Worm (Caenorhabditis elegans) whole organism, late embryonic: Measurements from ENCODE around the gene cpt-3.

Experiments used
- F13H6.1 ChIP-seq: sonication (generic microtip); optimal IDR thresholded peaks from 2 replicates; lab custom pipeline; 2016; ENCODE audit warnings: missing genetic modification characterization, missing compliant biosample characterization
- ama-1 ChIP-seq: fragments of 150-350 bp; optimal IDR thresholded peaks from 2 replicates; lab custom pipeline; 2014
- ceh-24 ChIP-seq: sonication (generic microtip); optimal IDR thresholded peaks from 2 replicates; lab custom pipeline; 2016; ENCODE audit warnings: mild to moderate bottlenecking, missing genetic modification characterization, missing compliant biosample characterization
- dmd-4 ChIP-seq: sonication (generic microtip); optimal IDR thresholded peaks from 2 replicates; lab custom pipeline; 2016; ENCODE audit warnings: borderline replicate concordance, missing genetic modification characterization, missing compliant biosample characterization
- hlh-30 ChIP-seq: sonication (generic microtip); optimal IDR thresholded peaks from 2 replicates; lab custom pipeline; 2017; ENCODE audit warnings: antibody characterized with exemption, missing genetic modification characterization, missing compliant biosample characterization; ENCODE audit not compliant: insufficient read depth
- nhr-11 ChIP-seq: fragments of 150-350 bp; optimal IDR thresholded peaks from 2 replicates; lab custom pipeline; 2014; ENCODE audit warnings: missing biosample characterization, missing genetic modification characterization
- pros-1 ChIP-seq: fragments of 150-350 bp; optimal IDR thresholded peaks from 2 replicates; lab custom pipeline; 2014; ENCODE audit warnings: missing biosample characterization, missing genetic modification reagents, missing genetic modification characterization
- unc-42 ChIP-seq: sonication (generic microtip); optimal IDR thresholded peaks from 2 replicates; lab custom pipeline; 2016; ENCODE audit warnings: missing genotype, missing genetic modification characterization, missing compliant biosample characterization

- TF ChIP-seq unc-42 (tag; lab: Kevin White, UChicago) (no peak), F13H6.1 (tag; lab: Kevin White, UChicago) (no peak), dmd-4 (no peak), ceh-24 (tag; lab: Kevin White, UChicago) (no peak), pros-1 (no peak), nhr-11 (no peak), hlh-30 (tag; lab: Kevin White, UChicago) (no peak), ama-1 (lab: Kevin White, UChicago) (no peak)
Observed at ce11 chrIII:2133928-2134327, 51.3 kb downstream of the cpt-3 start.
